Worm (Caenorhabditis elegans) whole organism, late embryonic: ENCODE data around the gene F13D12.3.

ENCODE experiments used
- C08G9.2 ChIP-seq: sonication (generic microtip); optimal IDR thresholded peaks from 2 replicates; lab custom pipeline; 2016; ENCODE audit warnings: mild to moderate bottlenecking, missing genetic modification characterization, moderate library complexity, missing compliant biosample characterization
- K02D7.2 ChIP-seq: sonication (generic microtip); optimal IDR thresholded peaks from 2 replicates; lab custom pipeline; 2017; ENCODE audit warnings: mild to moderate bottlenecking, missing genetic modification characterization, missing compliant biosample characterization
- K09A11.1 ChIP-seq: sonication (generic microtip); optimal IDR thresholded peaks from 2 replicates; lab custom pipeline; 2017; ENCODE audit warnings: antibody characterized with exemption, mild to moderate bottlenecking, missing genetic modification characterization, missing compliant biosample characterization; ENCODE audit not compliant: insufficient read depth
- ama-1 ChIP-seq: fragments of 150-350 bp; optimal IDR thresholded peaks from 2 replicates; lab custom pipeline; 2014
- ceh-18 ChIP-seq: sonication (generic microtip); optimal IDR thresholded peaks from 2 replicates; lab custom pipeline; 2016; ENCODE audit warnings: missing genetic modification characterization, missing compliant biosample characterization
- ceh-19 ChIP-seq: fragments of 200-800 bp; sonication (Bioruptor generic); optimal IDR thresholded peaks from 2 replicates; lab custom pipeline; 2018; ENCODE audit warnings: mild to moderate bottlenecking, missing genetic modification characterization, missing compliant biosample characterization
- ceh-2 ChIP-seq: sonication (generic microtip); optimal IDR thresholded peaks from 2 replicates; lab custom pipeline; 2016; ENCODE audit warnings: missing genotype, missing genetic modification characterization, missing compliant biosample characterization
- ceh-24 ChIP-seq: sonication (generic microtip); optimal IDR thresholded peaks from 2 replicates; lab custom pipeline; 2016; ENCODE audit warnings: mild to moderate bottlenecking, missing genetic modification characterization, missing compliant biosample characterization
- ceh-30 ChIP-seq: fragments of 150-350 bp; optimal IDR thresholded peaks from 2 replicates; lab custom pipeline; 2014; ENCODE audit warnings: missing biosample characterization, missing genetic modification characterization
- ceh-31 ChIP-seq: sonication (generic microtip); optimal IDR thresholded peaks from 2 replicates; lab custom pipeline; 2016; ENCODE audit warnings: missing genetic modification characterization, missing compliant biosample characterization
- ceh-34 ChIP-seq: sonication (generic microtip); optimal IDR thresholded peaks from 2 replicates; lab custom pipeline; 2016; ENCODE audit warnings: mild to moderate bottlenecking, missing genetic modification characterization, missing compliant biosample characterization
- ceh-45 ChIP-seq: fragments of 200-800 bp; sonication (Bioruptor generic); IDR thresholded peaks from 2 replicates; pipeline ENCODE4 v1.3.6; 2022; ENCODE audit warnings: missing genetic modification reagents, missing genetic modification characterization, missing compliant biosample characterization
- ceh-9 ChIP-seq: sonication (generic microtip); optimal IDR thresholded peaks from 2 replicates; lab custom pipeline; 2016; ENCODE audit warnings: mild to moderate bottlenecking, missing genetic modification characterization, inconsistent platforms, missing compliant biosample characterization
- che-1 ChIP-seq: sonication (generic microtip); optimal IDR thresholded peaks from 2 replicates; lab custom pipeline; 2016; ENCODE audit warnings: mild to moderate bottlenecking, missing genetic modification characterization, missing compliant biosample characterization
- dmd-4 ChIP-seq: sonication (generic microtip); optimal IDR thresholded peaks from 2 replicates; lab custom pipeline; 2016; ENCODE audit warnings: borderline replicate concordance, missing genetic modification characterization, missing compliant biosample characterization
- dve-1 ChIP-seq: sonication (generic microtip); optimal IDR thresholded peaks from 2 replicates; lab custom pipeline; 2017; ENCODE audit warnings: antibody characterized with exemption, mild to moderate bottlenecking, missing genetic modification characterization, missing compliant biosample characterization
- elt-2 ChIP-seq: sonication (generic microtip); optimal IDR thresholded peaks from 2 replicates; lab custom pipeline; 2016; ENCODE audit warnings: missing genetic modification reagents, missing genetic modification characterization, missing compliant biosample characterization
- fkh-10 ChIP-seq: fragments of 150-350 bp; optimal IDR thresholded peaks from 2 replicates; lab custom pipeline; 2014; ENCODE audit warnings: missing biosample characterization, missing genetic modification reagents, missing genetic modification characterization
- hlh-30 ChIP-seq: sonication (generic microtip); optimal IDR thresholded peaks from 2 replicates; lab custom pipeline; 2017; ENCODE audit warnings: antibody characterized with exemption, missing genetic modification characterization, missing compliant biosample characterization; ENCODE audit not compliant: insufficient read depth
- hlh-6 ChIP-seq: sonication (generic microtip); optimal IDR thresholded peaks from 2 replicates; lab custom pipeline; 2016; ENCODE audit warnings: missing genotype, missing genetic modification characterization, missing compliant biosample characterization
- hlh-8 ChIP-seq: sonication (generic microtip); optimal IDR thresholded peaks from 2 replicates; lab custom pipeline; 2016; ENCODE audit warnings: missing genotype, missing genetic modification characterization, missing compliant biosample characterization
- lim-6 ChIP-seq: sonication (generic microtip); optimal IDR thresholded peaks from 2 replicates; lab custom pipeline; 2016; ENCODE audit warnings: missing genetic modification characterization, missing compliant biosample characterization
- lin-11 ChIP-seq: fragments of 200-800 bp; sonication (Bioruptor generic); optimal IDR thresholded peaks from 2 replicates; lab custom pipeline; 2018; ENCODE audit warnings: mild to moderate bottlenecking, missing genetic modification characterization, missing compliant biosample characterization
- madf-2 ChIP-seq: sonication (generic microtip); optimal IDR thresholded peaks from 2 replicates; lab custom pipeline; 2017; ENCODE audit warnings: missing genetic modification characterization, missing compliant biosample characterization
- nfya-1 ChIP-seq: sonication (generic microtip); optimal IDR thresholded peaks from 2 replicates; lab custom pipeline; 2017; ENCODE audit warnings: missing genetic modification characterization, mild to moderate bottlenecking, missing compliant biosample characterization, antibody characterized with exemption, moderate library complexity
- nhr-232 ChIP-seq: sonication (generic microtip); optimal IDR thresholded peaks from 2 replicates; lab custom pipeline; 2016; ENCODE audit warnings: missing genetic modification characterization, missing compliant biosample characterization
- pat-9 ChIP-seq: fragments of 200-800 bp; sonication (Bioruptor generic); optimal IDR thresholded peaks from 2 replicates; lab custom pipeline; 2018; ENCODE audit warnings: mild to moderate bottlenecking, missing genetic modification characterization, moderate library complexity, missing compliant biosample characterization
- pha-4 ChIP-seq: fragments of 150-350 bp; optimal IDR thresholded peaks from 2 replicates; lab custom pipeline; 2018; ENCODE audit warnings: missing biosample characterization, missing genetic modification reagents, missing genetic modification characterization
- pros-1 ChIP-seq: fragments of 150-350 bp; optimal IDR thresholded peaks from 2 replicates; lab custom pipeline; 2014; ENCODE audit warnings: missing biosample characterization, missing genetic modification reagents, missing genetic modification characterization
- sdc-2 ChIP-seq: sonication (generic microtip); optimal IDR thresholded peaks from 2 replicates; lab custom pipeline; 2016; ENCODE audit warnings: missing genotype, missing genetic modification characterization, missing compliant biosample characterization
- sox-2 ChIP-seq: fragments of 200-800 bp; sonication (Bioruptor generic); IDR thresholded peaks from 2 replicates; pipeline ENCODE4 v1.3.6; 2022; ENCODE audit warnings: missing genetic modification reagents, missing genetic modification characterization, missing compliant biosample characterization
- sox-4 ChIP-seq: sonication (generic microtip); optimal IDR thresholded peaks from 2 replicates; lab custom pipeline; 2017; ENCODE audit warnings: mild to moderate bottlenecking, missing genetic modification characterization, inconsistent platforms, missing compliant biosample characterization
- unc-42 ChIP-seq: sonication (generic microtip); optimal IDR thresholded peaks from 2 replicates; lab custom pipeline; 2016; ENCODE audit warnings: missing genotype, missing genetic modification characterization, missing compliant biosample characterization
- unc-55 ChIP-seq: sonication (generic microtip); optimal IDR thresholded peaks from 2 replicates; lab custom pipeline; 2017; ENCODE audit warnings: missing biosample characterization, missing genetic modification reagents, missing genetic modification characterization
- unc-86 ChIP-seq: sonication (generic microtip); optimal IDR thresholded peaks from 2 replicates; lab custom pipeline; 2016; ENCODE audit warnings: missing genetic modification characterization, missing compliant biosample characterization
- ztf-16 ChIP-seq: sonication (generic microtip); optimal IDR thresholded peaks from 2 replicates; lab custom pipeline; 2017; ENCODE audit warnings: missing genetic modification characterization, missing compliant biosample characterization

The F13D12.3 gene

ce11 chrII:11714728-11715127 is 5.5 kb upstream of the F13D12.3 start:
- no peak for TF ChIP-seq lim-6 (tag; lab: Kevin White, UChicago)
- TF ChIP-seq pat-9 (tag; lab: Kevin White, UChicago) = no peak
- TF ChIP-seq ceh-45 (GFP tag; lab: Robert Waterston, UW) = no peak
- TF ChIP-seq ceh-9 (tag; lab: Kevin White, UChicago) = no peak
- TF ChIP-seq pha-4 = no peak
- TF ChIP-seq unc-86 (tag; lab: Kevin White, UChicago) = no peak
- no peak for TF ChIP-seq ceh-30 (tag; lab: Kevin White, UChicago)
- TF ChIP-seq ceh-34 (tag; lab: Kevin White, UChicago) = no peak
- no peak for TF ChIP-seq dve-1 (tag; lab: Kevin White, UChicago)
- no peak for TF ChIP-seq madf-2 (tag; lab: Kevin White, UChicago)
- no peak for TF ChIP-seq ceh-19 (GFP tag; lab: Kevin White, UChicago)
- TF ChIP-seq hlh-30 (tag; lab: Kevin White, UChicago) = no peak
- no peak for TF ChIP-seq K09A11.1
- TF ChIP-seq ztf-16 (tag; lab: Kevin White, UChicago) = no peak
- TF ChIP-seq fkh-10 (GFP tag; lab: Kevin White, UChicago) = no peak
- no peak for TF ChIP-seq sox-4

ce11 chrII:11719533-11719932 is 669 bp upstream of the F13D12.3 start:
- TF ChIP-seq nfya-1 (tag; lab: Kevin White, UChicago) (no peak), ceh-24 (tag; lab: Kevin White, UChicago) (no peak), ceh-2 (tag; lab: Kevin White, UChicago) (no peak), ceh-34 (tag; lab: Kevin White, UChicago) (no peak), dmd-4 (no peak), unc-86 (tag; lab: Kevin White, UChicago) (no peak)
- TF ChIP-seq, all 69 proteins: peak for 0

ce11 chrII:11720819-11721218 is 617 bp downstream of the F13D12.3 start:
- TF ChIP-seq ceh-34 (tag; lab: Kevin White, UChicago) = no peak
- TF ChIP-seq nhr-232 (tag; lab: Kevin White, UChicago) = no peak
- TF ChIP-seq ceh-9 (tag; lab: Kevin White, UChicago) = no peak

ce11 chrII:11721604-11722003 is 1.4 kb downstream of the F13D12.3 start:
- no peak for TF ChIP-seq unc-55
- TF ChIP-seq che-1 = no peak
- no peak for TF ChIP-seq sox-2 (GFP tag; lab: Robert Waterston, UW)
- no peak for TF ChIP-seq hlh-8 (tag; lab: Kevin White, UChicago)
- no peak for TF ChIP-seq pros-1
- TF ChIP-seq, all 69 proteins: peak for 0

- TF ChIP-seq C08G9.2 (tag; lab: Kevin White, UChicago) = no peak
Measured at ce11 chrII:11722164-11722563, 2.0 kb downstream of the F13D12.3 start.

ce11 chrII:11723904-11724303 is 3.7 kb downstream of the F13D12.3 start, which contains the start of gene ldh-1:
TSS of gene ldh-1 (plus strand) at chrII:11724204.
- no peak for TF ChIP-seq ama-1
- no peak for TF ChIP-seq sdc-2 (tag; lab: Kevin White, UChicago)
- TF ChIP-seq hlh-30 (tag; lab: Kevin White, UChicago) = no peak
- TF ChIP-seq pros-1 = no peak
- TF ChIP-seq lin-11 = no peak
- TF ChIP-seq nfya-1 (tag; lab: Kevin White, UChicago) = no peak

- TF ChIP-seq sox-2 (GFP tag; lab: Robert Waterston, UW) (no peak), elt-2 (tag; lab: Kevin White, UChicago) (no peak), dmd-4 (no peak), unc-55 (peak; percentile 29), unc-42 (peak; percentile 86), K02D7.2 (tag; lab: Kevin White, UChicago) (no peak), ceh-31 (peak; percentile 34), hlh-6 (no peak), ceh-18 (tag; lab: Kevin White, UChicago) (peak; percentile 33), nfya-1 (tag; lab: Kevin White, UChicago) (peak; percentile 17)
Measured at ce11 chrII:11724362-11724761, 4.2 kb downstream of the F13D12.3 start.
